Fruit fly (Drosophila melanogaster): ENCODE results near the gene Papst2.

Gene Papst2

dm6 chr3L:17049912-17050345 is 7.3 kb downstream of the Papst2 start (continued):
- TF ChIP-seq CG9876 (GFP tag; optimal IDR thresholded peaks at IDR 0.05) (no peak), Kr (GFP tag; optimal IDR thresholded peaks at IDR 0.05) (no peak), slou (GFP tag; optimal IDR thresholded peaks at IDR 0.05) (no peak), CG18599 (GFP tag; optimal IDR thresholded peaks at IDR 0.05) (no peak), Med (GFP tag) (peak; percentile 73), Eip74EF (GFP tag; optimal IDR thresholded peaks at IDR 0.05) (no peak), Hmx (GFP tag; optimal IDR thresholded peaks at IDR 0.05) (no peak), fu2 (GFP tag; optimal IDR thresholded peaks at IDR 0.05) (no peak), Nf-YC (tag; optimal IDR thresholded peaks at IDR 0.05) (peak; percentile 35), CG8359 (GFP tag; optimal IDR thresholded peaks at IDR 0.05; ENCODE audit: borderline replicate concordance) (no peak), CoRest (tag; optimal IDR thresholded peaks at IDR 0.05) (no peak), CG1832 (GFP tag; optimal IDR thresholded peaks at IDR 0.05) (no peak), CG6254 (GFP tag; optimal IDR thresholded peaks at IDR 0.05) (no peak), HLH54F (GFP tag; optimal IDR thresholded peaks at IDR 0.05) (no peak), Poxn (GFP tag; IDR thresholded peaks at IDR 0.05) (no peak), Side (GFP tag; optimal IDR thresholded peaks at IDR 0.05) (no peak), chinmo (GFP tag; IDR thresholded peaks at IDR 0.05; ENCODE audit: partially characterized antibody) (no peak), HLHmδ (GFP tag; optimal IDR thresholded peaks at IDR 0.05) (no peak), CG30431 (GFP tag; optimal IDR thresholded peaks at IDR 0.05) (no peak), CG14014 (GFP tag; IDR thresholded peaks at IDR 0.05) (no peak), CG10543 (GFP tag; optimal IDR thresholded peaks at IDR 0.05) (peak; percentile 10), CG14965 (GFP tag; optimal IDR thresholded peaks at IDR 0.05; ENCODE audit: borderline replicate concordance) (no peak), CG18476 (GFP tag; optimal IDR thresholded peaks at IDR 0.05) (no peak), ro (GFP tag; IDR thresholded peaks at IDR 0.05) (no peak), pan (optimal IDR thresholded peaks at IDR 0.05) (no peak), pan (GFP tag; optimal IDR thresholded peaks at IDR 0.05 in 1 of 2, IDR thresholded peaks at IDR 0.05 in 1 of 2) (peak in 1 of 2 experiments; percentile 27), seq (GFP tag; IDR thresholded peaks at IDR 0.05) (no peak), CG2712 (tag; optimal IDR thresholded peaks at IDR 0.05) (no peak), ap (GFP tag; IDR thresholded peaks at IDR 0.05) (no peak), lbe (GFP tag; optimal IDR thresholded peaks at IDR 0.05) (no peak), fru (optimal IDR thresholded peaks at IDR 0.05) (no peak), Nf-YA (GFP tag; IDR thresholded peaks at IDR 0.05) (no peak), salm (tag; optimal IDR thresholded peaks at IDR 0.05) (no peak), cad (GFP tag; optimal IDR thresholded peaks at IDR 0.05) (no peak), nom (GFP tag; optimal IDR thresholded peaks at IDR 0.05) (no peak), chn (GFP tag; optimal IDR thresholded peaks at IDR 0.05) (no peak), CG7786 (GFP tag; optimal IDR thresholded peaks at IDR 0.05) (no peak), vnd (GFP tag; IDR thresholded peaks at IDR 0.05; ENCODE audit: partially characterized antibody) (no peak), CG30403 (GFP tag; optimal IDR thresholded peaks at IDR 0.05) (no peak), CG10274 (GFP tag; optimal IDR thresholded peaks at IDR 0.05) (peak; percentile 85), CG14860 (GFP tag; IDR thresholded peaks at IDR 0.05; ENCODE audit: partially characterized antibody) (no peak), hb (GFP tag; IDR thresholded peaks at IDR 0.05; ENCODE audit: partially characterized antibody) (0 out of 3 replicates have a peak, but pooled peaks have one; percentile 32), dysf (GFP tag; IDR thresholded peaks at IDR 0.05) (no peak), Ets65A (GFP tag) (no peak), CG6813 (GFP tag; optimal IDR thresholded peaks at IDR 0.05) (peak; percentile 38), gt (GFP tag; IDR thresholded peaks at IDR 0.05) (no peak), knrl (GFP tag; IDR thresholded peaks at IDR 0.05; ENCODE audit: partially characterized antibody) (no peak), Bteb2 (GFP tag; optimal IDR thresholded peaks at IDR 0.05) (no peak), CG11560 (tag; IDR thresholded peaks at IDR 0.05) (no peak), ems (GFP tag; optimal IDR thresholded peaks at IDR 0.05) (no peak), Xbp1 (GFP tag; optimal IDR thresholded peaks at IDR 0.05) (no peak), CHES-1-like (GFP tag; optimal IDR thresholded peaks at IDR 0.05) (no peak)

All from whole organism, embryonic.